Fruit fly (Drosophila melanogaster) whole organism, adult: Measurements from ENCODE around the gene dor.

ENCODE experiments used
- CG11617 ChIP-seq: fragments of 200-800 bp; sonication (Bioruptor generic); optimal IDR thresholded peaks from 2 replicates; lab custom pipeline; 2017; ENCODE audit warnings: mild to moderate bottlenecking, missing biosample characterization, missing genetic modification reagents, missing genetic modification characterization
- CG12768 ChIP-seq: fragments of 200-800 bp; sonication (Bioruptor generic); optimal IDR thresholded peaks from 2 replicates; lab custom pipeline; 2017; ENCODE audit warnings: missing biosample characterization, missing genetic modification characterization, mild to moderate bottlenecking, moderate library complexity, missing genetic modification reagents
- CG14711 ChIP-seq: fragments of 200-800 bp; sonication (Bioruptor generic); optimal IDR thresholded peaks from 2 replicates; lab custom pipeline; 2018; ENCODE audit warnings: missing biosample characterization, mild to moderate bottlenecking, missing genetic modification characterization, moderate library complexity
- CG1620 ChIP-seq: fragments of 200-800 bp; sonication (Bioruptor generic); optimal IDR thresholded peaks from 2 replicates; lab custom pipeline; 2016; ENCODE audit warnings: missing biosample characterization, missing genetic modification characterization
- CG33017 ChIP-seq: fragments of 200-800 bp; sonication (Bioruptor generic); optimal IDR thresholded peaks from 2 replicates; lab custom pipeline; 2018; ENCODE audit warnings: missing biosample characterization, mild to moderate bottlenecking, missing genetic modification characterization, moderate library complexity
- CG5204 ChIP-seq: fragments of 200-800 bp; sonication (Bioruptor generic); optimal IDR thresholded peaks from 2 replicates; lab custom pipeline; 2016; ENCODE audit warnings: missing biosample characterization, missing genetic modification characterization
- CG7045 ChIP-seq: fragments of 200-800 bp; sonication (Bioruptor generic); optimal IDR thresholded peaks from 2 replicates; lab custom pipeline; 2017; ENCODE audit warnings: missing biosample characterization, mild to moderate bottlenecking, missing genetic modification characterization
- CG7101 ChIP-seq: fragments of 200-800 bp; sonication (Bioruptor generic); optimal IDR thresholded peaks from 2 replicates; lab custom pipeline; 2018; ENCODE audit warnings: missing biosample characterization, mild to moderate bottlenecking, missing genetic modification characterization, moderate library complexity
- Clk ChIP-seq: fragments of 200-800 bp; sonication (Bioruptor generic); optimal IDR thresholded peaks from 2 replicates; lab custom pipeline; 2017; ENCODE audit warnings: missing biosample characterization, missing genetic modification characterization
- Crg-1 ChIP-seq: fragments of 200-800 bp; sonication (Bioruptor generic); optimal IDR thresholded peaks from 2 replicates; lab custom pipeline; 2016; ENCODE audit warnings: missing biosample characterization, missing genetic modification characterization
- Hr96 ChIP-seq: fragments of 200-800 bp; sonication (Bioruptor generic); optimal IDR thresholded peaks from 2 replicates; lab custom pipeline; 2016; ENCODE audit warnings: missing biosample characterization, missing genetic modification characterization
- Mnt ChIP-seq: fragments of 200-800 bp; sonication (Bioruptor generic); optimal IDR thresholded peaks from 2 replicates; lab custom pipeline; 2016; ENCODE audit warnings: missing biosample characterization, mild to moderate bottlenecking, missing genetic modification characterization
- bab1 ChIP-seq: fragments of 200-800 bp; sonication (Bioruptor generic); optimal IDR thresholded peaks from 3 replicates; lab custom pipeline; 2019; ENCODE audit warnings: missing biosample characterization, mild to moderate bottlenecking, missing genetic modification characterization, moderate library complexity
- cic ChIP-seq: fragments of 200-800 bp; sonication (Bioruptor generic); optimal IDR thresholded peaks from 2 replicates; lab custom pipeline; 2017; ENCODE audit warnings: missing biosample characterization, mild to moderate bottlenecking, missing genetic modification characterization, moderate library complexity
- cnc ChIP-seq, 2 experiments: fragments of >200 bp; optimal IDR thresholded peaks; 2 replicates each; lab custom pipeline; 2017
- kay ChIP-seq: fragments of 200-800 bp; sonication (Bioruptor generic); peaks from one replicate; lab custom pipeline; 2016; ENCODE audit warnings: missing biosample characterization, missing genetic modification characterization, borderline replicate concordance
- ovo ChIP-seq: fragments of 200-800 bp; sonication (Bioruptor generic); optimal IDR thresholded peaks from 2 replicates; lab custom pipeline; 2016; ENCODE audit warnings: missing biosample characterization, missing genetic modification characterization
- pad ChIP-seq: fragments of 200-800 bp; sonication (Bioruptor generic); optimal IDR thresholded peaks from 3 replicates; lab custom pipeline; 2017; ENCODE audit warnings: missing biosample characterization, missing genetic modification characterization, mild to moderate bottlenecking, moderate library complexity, missing genetic modification reagents
- tj ChIP-seq: fragments of 200-800 bp; sonication (Bioruptor generic); optimal IDR thresholded peaks from 3 replicates; lab custom pipeline; 2017; ENCODE audit warnings: missing biosample characterization, mild to moderate bottlenecking, missing genetic modification characterization, moderate library complexity
- toe ChIP-seq: fragments of 200-800 bp; sonication (Bioruptor generic); optimal IDR thresholded peaks from 2 replicates; lab custom pipeline; 2016; ENCODE audit warnings: missing biosample characterization, missing genetic modification characterization

The dor gene

dm6 chrX:1668688-1669087, 3.8 kb downstream of the dor start, which contains the start of gene Mur2B:
Gene Mur2B (minus strand): TSS chrX:1668788.
- TF ChIP-seq toe (GFP tag; lab: Kevin White, UChicago) (no peak), CG7101 (no peak)

- peak; percentile 48 for TF ChIP-seq Mnt (GFP tag; lab: Kevin White, UChicago)
- TF ChIP-seq bab1 = peak; percentile 82
- TF ChIP-seq toe (GFP tag; lab: Kevin White, UChicago) = peak; percentile 27
- peak; percentile 45 for TF ChIP-seq pad (GFP tag; lab: Kevin White, UChicago)
- no peak for TF ChIP-seq cic (GFP tag; lab: Kevin White, UChicago)
- peak; percentile 80 for TF ChIP-seq CG7101
- TF ChIP-seq CG33017 = peak; percentile 51
- TF ChIP-seq Crg-1 (GFP tag; lab: Kevin White, UChicago) = peak; percentile 10
- TF ChIP-seq CG12768 (GFP tag; lab: Kevin White, UChicago) = peak; percentile 29
- TF ChIP-seq cnc (optimal IDR thresholded peaks at IDR 0.05; lab: Kevin White, UChicago) = no peak
- peak; percentile 50 for TF ChIP-seq CG1620 (GFP tag; lab: Kevin White, UChicago)
- no peak for TF ChIP-seq CG5204
- TF ChIP-seq CG14711 = peak; percentile 70
- TF ChIP-seq CG7045 (GFP tag; lab: Kevin White, UChicago) = peak; percentile 13
- peak; percentile 19 for TF ChIP-seq tj (GFP tag; lab: Kevin White, UChicago)
- TF ChIP-seq Clk (GFP tag; lab: Kevin White, UChicago) = no peak
- peak; percentile 13 for TF ChIP-seq Hr96 (GFP tag; lab: Kevin White, UChicago)
- TF ChIP-seq kay (GFP tag; lab: Kevin White, UChicago) = no peak
- TF ChIP-seq CG11617 (GFP tag; lab: Kevin White, UChicago) = peak; percentile 62
- TF ChIP-seq ovo = peak; percentile 32
These were observed 4.4 kb downstream of the dor start, which contains the start of the genes CG3740 and hfw for dm6 chrX:1669214-1669613. Gene CG3740 (minus strand): TSS chrX:1669297. Gene hfw (plus strand): TSS chrX:1669570.

- TF ChIP-seq cic (GFP tag; lab: Kevin White, UChicago) (no peak), CG11617 (GFP tag; lab: Kevin White, UChicago) (no peak), Mnt (GFP tag; lab: Kevin White, UChicago) (peak; percentile 57), CG14711 (no peak), CG5204 (no peak), bab1 (no peak), kay (GFP tag; lab: Kevin White, UChicago) (no peak), CG7101 (peak; percentile 6), tj (GFP tag; lab: Kevin White, UChicago) (no peak)
These were observed 5.0 kb downstream of the dor start for dm6 chrX:1669840-1670239.

dm6 chrX:1681266-1681665, 16.4 kb downstream of the dor start, which contains the start of gene CG14797:
Gene CG14797 (plus strand): TSS chrX:1681566.
- TF ChIP-seq CG11617 (GFP tag; lab: Kevin White, UChicago) = no peak
- no peak for TF ChIP-seq CG1620 (GFP tag; lab: Kevin White, UChicago)
- no peak for TF ChIP-seq Clk (GFP tag; lab: Kevin White, UChicago)
- TF ChIP-seq CG14711 = no peak
- no peak for TF ChIP-seq bab1
- no peak for TF ChIP-seq Crg-1 (GFP tag; lab: Kevin White, UChicago)
- no peak for TF ChIP-seq Hr96 (GFP tag; lab: Kevin White, UChicago)
- no peak for TF ChIP-seq ovo
- no peak for TF ChIP-seq CG33017
- no peak for TF ChIP-seq CG7101

dm6 chrX:1686305-1686704, 21.5 kb downstream of the dor start, which contains the start of gene b6:
Gene b6 (plus strand): TSS chrX:1686624.
- TF ChIP-seq CG7101 (no peak), Hr96 (GFP tag; lab: Kevin White, UChicago) (no peak), cic (GFP tag; lab: Kevin White, UChicago) (no peak), CG33017 (no peak), Mnt (GFP tag; lab: Kevin White, UChicago) (no peak), pad (GFP tag; lab: Kevin White, UChicago) (no peak), CG1620 (GFP tag; lab: Kevin White, UChicago) (no peak), Crg-1 (GFP tag; lab: Kevin White, UChicago) (no peak), CG5204 (no peak), ovo (no peak)

- TF ChIP-seq Hr96 (GFP tag; lab: Kevin White, UChicago) (no peak), CG14711 (no peak), cic (GFP tag; lab: Kevin White, UChicago) (no peak), ovo (no peak), Mnt (GFP tag; lab: Kevin White, UChicago) (no peak), Clk (GFP tag; lab: Kevin White, UChicago) (no peak), toe (GFP tag; lab: Kevin White, UChicago) (no peak), kay (GFP tag; lab: Kevin White, UChicago) (no peak), CG12768 (GFP tag; lab: Kevin White, UChicago) (no peak), pad (GFP tag; lab: Kevin White, UChicago) (no peak), Crg-1 (GFP tag; lab: Kevin White, UChicago) (no peak), tj (GFP tag; lab: Kevin White, UChicago) (no peak), CG7045 (GFP tag; lab: Kevin White, UChicago) (no peak), CG7101 (no peak)
These were observed 26.6 kb downstream of the dor start for dm6 chrX:1691475-1691874.

dm6 chrX:1692553-1692952, 27.7 kb downstream of the dor start, which contains the start of gene CG32809:
Gene CG32809 (minus strand): TSS chrX:1692768.
- TF ChIP-seq CG11617 (GFP tag; lab: Kevin White, UChicago) = no peak
- peak; percentile 33 for TF ChIP-seq Mnt (GFP tag; lab: Kevin White, UChicago)
